Fruit fly (Drosophila melanogaster): ENCODE measurements around the gene CG13775.

The CG13775 gene

DNA sequence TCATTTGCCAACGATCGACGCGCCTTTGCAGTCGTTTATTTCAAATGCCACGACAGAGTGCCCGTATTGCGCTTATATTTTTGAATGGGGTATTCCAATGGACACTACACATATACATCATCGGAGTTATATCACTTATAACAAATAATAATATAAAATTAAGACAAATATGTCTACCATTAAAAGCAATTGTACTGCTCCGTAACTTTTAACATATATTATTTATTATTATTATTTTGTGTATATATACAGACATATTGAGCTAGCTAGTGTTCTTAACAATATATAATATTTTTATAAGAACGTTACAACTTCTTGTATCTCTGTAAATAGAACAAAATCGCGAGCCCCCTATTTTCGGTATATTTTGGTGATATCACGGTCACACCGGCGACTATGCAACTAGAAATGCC, 7.3 kb upstream of the CG13775 start, which contains the start of the genes sip2 and Coprox (continued):
- no peak for TF ChIP-seq prd (optimal IDR thresholded peaks at IDR 0.05)
- TF ChIP-seq prd (GFP tag; IDR thresholded peaks at IDR 0.05), result peak; percentile 62
- no peak for TF ChIP-seq zf30C (GFP tag; optimal IDR thresholded peaks at IDR 0.05)
- no peak for TF ChIP-seq inv (GFP tag; IDR thresholded peaks at IDR 0.05; ENCODE audit: partially characterized antibody)
- no peak for TF ChIP-seq Bdp1 (GFP tag; optimal IDR thresholded peaks at IDR 0.05)
- peak; percentile 77 for TF ChIP-seq dmrt11E (tag; optimal IDR thresholded peaks at IDR 0.05)
- TF ChIP-seq pfk (GFP tag; optimal IDR thresholded peaks at IDR 0.05), result no peak
- TF ChIP-seq al (GFP tag; IDR thresholded peaks at IDR 0.05), result peak; percentile 36; the same call in 1 of the 2 replicates
- no peak for TF ChIP-seq hb (GFP tag; IDR thresholded peaks at IDR 0.05; ENCODE audit: partially characterized antibody)
- no peak for TF ChIP-seq CG7928 (GFP tag; optimal IDR thresholded peaks at IDR 0.05)
- peak; percentile 55; the same call in 1 of the 2 replicates for TF ChIP-seq lmd (GFP tag; IDR thresholded peaks at IDR 0.05)
- peak; percentile 40 for TF ChIP-seq lilli (GFP tag; optimal IDR thresholded peaks at IDR 0.05)
- peak; percentile 82 for TF ChIP-seq Nf-YC (tag; optimal IDR thresholded peaks at IDR 0.05)
- peak; percentile 69 for TF ChIP-seq CG12299 (tag; optimal IDR thresholded peaks at IDR 0.05)
- TF ChIP-seq toy (GFP tag; IDR thresholded peaks at IDR 0.05), result no peak
- no peak for TF ChIP-seq CG6765 (GFP tag; optimal IDR thresholded peaks at IDR 0.05)
- TF ChIP-seq CG7786 (GFP tag; optimal IDR thresholded peaks at IDR 0.05), result no peak
- TF ChIP-seq tin (GFP tag; optimal IDR thresholded peaks at IDR 0.05), result peak; percentile 37
- peak; percentile 55 for TF ChIP-seq CG32772 (GFP tag; IDR thresholded peaks at IDR 0.05)
- no peak for TF ChIP-seq CG5953 (GFP tag; IDR thresholded peaks at IDR 0.05)
- no peak for TF ChIP-seq Opbp (GFP tag; IDR thresholded peaks at IDR 0.05; ENCODE audit: partially characterized antibody)
- peak; percentile 41 for TF ChIP-seq E2f1 (GFP tag; IDR thresholded peaks at IDR 0.05)
- peak; percentile 78 for TF ChIP-seq CG32532 (GFP tag; IDR thresholded peaks at IDR 0.05)
- TF ChIP-seq Deaf1 (tag; optimal IDR thresholded peaks at IDR 0.05), result no peak
- no peak for TF ChIP-seq NC2β (GFP tag; optimal IDR thresholded peaks at IDR 0.05)
- no peak for TF ChIP-seq CG3407 (GFP tag; optimal IDR thresholded peaks at IDR 0.05)
- TF ChIP-seq ken (GFP tag; IDR thresholded peaks at IDR 0.05), result no peak
- TF ChIP-seq CG17361 (GFP tag; IDR thresholded peaks at IDR 0.05), result peak; percentile 89
- peak; percentile 27 for TF ChIP-seq CG4820 (GFP tag; optimal IDR thresholded peaks at IDR 0.05)
- TF ChIP-seq Sox100B (GFP tag; optimal IDR thresholded peaks at IDR 0.05), result no peak
- TF ChIP-seq CG12391 (tag; optimal IDR thresholded peaks at IDR 0.05), result peak; percentile 88
- TF ChIP-seq run (tag; optimal IDR thresholded peaks at IDR 0.05), result peak; percentile 7
- TF ChIP-seq dimm (GFP tag; IDR thresholded peaks at IDR 0.05), result no peak
- no peak for TF ChIP-seq pros (GFP tag; optimal IDR thresholded peaks at IDR 0.05)
- no peak for TF ChIP-seq hkb (optimal IDR thresholded peaks at IDR 0.05)
- TF ChIP-seq hkb (GFP tag; IDR thresholded peaks at IDR 0.05), result peak; percentile 45; the same call in 1 of the 2 replicates
- no peak for TF ChIP-seq CG16863 (GFP tag; optimal IDR thresholded peaks at IDR 0.05)
- TF ChIP-seq Myb (GFP tag; optimal IDR thresholded peaks at IDR 0.05), result peak; percentile 70
- no peak for TF ChIP-seq CG30431 (GFP tag; optimal IDR thresholded peaks at IDR 0.05)
- TF ChIP-seq Usf (GFP tag; optimal IDR thresholded peaks at IDR 0.05), result peak; percentile 29
- TF ChIP-seq tx (GFP tag; optimal IDR thresholded peaks at IDR 0.05), result no peak
- TF ChIP-seq sens (GFP tag), result peak; percentile 62
- TF ChIP-seq Fer2 (tag; optimal IDR thresholded peaks at IDR 0.05), result peak; percentile 53
- no peak for TF ChIP-seq maf-S (GFP tag; optimal IDR thresholded peaks at IDR 0.05)
- no peak; the same call in 1 of the 2 replicates for TF ChIP-seq MBD-R2 (GFP tag; IDR thresholded peaks at IDR 0.05)
- no peak for TF ChIP-seq klu (GFP tag; IDR thresholded peaks at IDR 0.05)
- no peak for TF ChIP-seq Sox102F (GFP tag; optimal IDR thresholded peaks at IDR 0.05)
- no peak for TF ChIP-seq CG16813 (GFP tag; IDR thresholded peaks at IDR 0.05; ENCODE audit: partially characterized antibody)
- TF ChIP-seq ase (GFP tag; IDR thresholded peaks at IDR 0.05), result 0 out of 3 replicates have a peak, but pooled peaks have one; percentile 30
- TF ChIP-seq CG17568 (GFP tag; optimal IDR thresholded peaks at IDR 0.05), result no peak
- TF ChIP-seq Trl (optimal IDR thresholded peaks at IDR 0.05), result no peak
- no peak for TF ChIP-seq Trl (GFP tag; optimal IDR thresholded peaks at IDR 0.05)
- peak; percentile 52 for TF ChIP-seq CG1602 (GFP tag; optimal IDR thresholded peaks at IDR 0.05)

Measured in whole organism, embryonic.